Fruit fly (Drosophila melanogaster): ENCODE data around the gene Cht11.

The Cht11 gene

dm6 chrX:6859756-6860412, 10.6 kb upstream of the Cht11 start (continued):
- peak; percentile 41 for TF ChIP-seq Hmr (GFP tag; optimal IDR thresholded peaks at IDR 0.05)
- TF ChIP-seq zf30C (GFP tag; optimal IDR thresholded peaks at IDR 0.05): no peak
- peak; percentile 61 for TF ChIP-seq CG12219 (GFP tag; optimal IDR thresholded peaks at IDR 0.05)
- TF ChIP-seq CG12391 (tag; optimal IDR thresholded peaks at IDR 0.05): peak; percentile 53
- TF ChIP-seq Elba2 (GFP tag; optimal IDR thresholded peaks at IDR 0.05): no peak
- TF ChIP-seq ase (GFP tag; IDR thresholded peaks at IDR 0.05): peak; percentile 58
- TF ChIP-seq NFAT (GFP tag; IDR thresholded peaks at IDR 0.05): peak; percentile 64; the same call in 1 of the 2 replicates
- no peak for TF ChIP-seq ash1 (GFP tag; optimal IDR thresholded peaks at IDR 0.05)
- TF ChIP-seq CG5953 (GFP tag; IDR thresholded peaks at IDR 0.05): no peak
- TF ChIP-seq CG13123 (GFP tag; optimal IDR thresholded peaks at IDR 0.05): no peak
- no peak for TF ChIP-seq kah (GFP tag; optimal IDR thresholded peaks at IDR 0.05)
- TF ChIP-seq CG15073 (GFP tag; optimal IDR thresholded peaks at IDR 0.05): no peak
- no peak for TF ChIP-seq bab2 (GFP tag; optimal IDR thresholded peaks at IDR 0.05)
- peak; percentile 76 for TF ChIP-seq CG14710 (tag; optimal IDR thresholded peaks at IDR 0.05)
- peak; percentile 12 for TF ChIP-seq sqz (GFP tag; optimal IDR thresholded peaks at IDR 0.05)
- TF ChIP-seq hbn (GFP tag; IDR thresholded peaks at IDR 0.05; ENCODE audit: partially characterized antibody): no peak
- peak; percentile 100 for TF ChIP-seq CG10274 (GFP tag; optimal IDR thresholded peaks at IDR 0.05)
- peak; percentile 82 for TF ChIP-seq Asciz (GFP tag; optimal IDR thresholded peaks at IDR 0.05)
- TF ChIP-seq cato (GFP tag; optimal IDR thresholded peaks at IDR 0.05; ENCODE audit: borderline replicate concordance): peak; percentile 62
- TF ChIP-seq Oli (tag; optimal IDR thresholded peaks at IDR 0.05): peak; percentile 74
- peak; percentile 78 for TF ChIP-seq CG6689 (GFP tag; IDR thresholded peaks at IDR 0.05)
- TF ChIP-seq hkb (optimal IDR thresholded peaks at IDR 0.05): no peak
- peak; percentile 65; the same call in 1 of the 2 replicates for TF ChIP-seq hkb (GFP tag; IDR thresholded peaks at IDR 0.05)
- no peak; the same call in 1 of the 2 replicates for TF ChIP-seq chm (GFP tag; IDR thresholded peaks at IDR 0.05)
- TF ChIP-seq hth (optimal IDR thresholded peaks at IDR 0.05): no peak
- TF ChIP-seq otp (GFP tag; IDR thresholded peaks at IDR 0.05): no peak
- TF ChIP-seq lbe (GFP tag; optimal IDR thresholded peaks at IDR 0.05): peak; percentile 25
- TF ChIP-seq Xbp1 (GFP tag; optimal IDR thresholded peaks at IDR 0.05): no peak
- no peak for TF ChIP-seq E2f2 (GFP tag; IDR thresholded peaks at IDR 0.05)
- peak; percentile 44 for TF ChIP-seq nom (GFP tag; optimal IDR thresholded peaks at IDR 0.05)
- 0 out of 2 replicates have a peak, but pooled peaks have one; percentile 44 for TF ChIP-seq CG14667 (GFP tag; IDR thresholded peaks at IDR 0.05)
- peak; percentile 84 for TF ChIP-seq pnt (GFP tag; optimal IDR thresholded peaks at IDR 0.05)
- TF ChIP-seq ci (GFP tag; IDR thresholded peaks at IDR 0.05): peak; percentile 31; the same call in 1 of the 3 replicates
- TF ChIP-seq mirr (GFP tag; optimal IDR thresholded peaks at IDR 0.05): no peak
- TF ChIP-seq gem (tag; optimal IDR thresholded peaks at IDR 0.05): peak; percentile 72
- TF ChIP-seq CG10209 (GFP tag; optimal IDR thresholded peaks at IDR 0.05): peak; percentile 85
- TF ChIP-seq Lpt (GFP tag; optimal IDR thresholded peaks at IDR 0.05): no peak
- TF ChIP-seq maf-S (GFP tag; optimal IDR thresholded peaks at IDR 0.05): no peak
- TF ChIP-seq CG43689 (GFP tag; IDR thresholded peaks at IDR 0.05): no peak
- no peak for TF ChIP-seq CG10366 (GFP tag; IDR thresholded peaks at IDR 0.05)
- TF ChIP-seq esg (GFP tag; conservative IDR thresholded peaks at IDR 0.05): peak; percentile 21; the same call in 1 of the 2 replicates
- TF ChIP-seq CG2129 (GFP tag; IDR thresholded peaks at IDR 0.05; ENCODE audit: partially characterized antibody): no peak
- TF ChIP-seq CG8359 (GFP tag; optimal IDR thresholded peaks at IDR 0.05; ENCODE audit: borderline replicate concordance): peak; percentile 59
- peak; percentile 67; the same call in 1 of the 2 replicates for TF ChIP-seq vvl (GFP tag; IDR thresholded peaks at IDR 0.05)
- no peak for TF ChIP-seq z (GFP tag; IDR thresholded peaks at IDR 0.05)
- peak; percentile 88 for TF ChIP-seq Rfx (GFP tag; IDR thresholded peaks at IDR 0.05)
- TF ChIP-seq CG10979 (tag; optimal IDR thresholded peaks at IDR 0.05): peak; percentile 86
- peak; percentile 64 for TF ChIP-seq CoRest (tag; optimal IDR thresholded peaks at IDR 0.05)
- no peak for TF ChIP-seq Sin3A (optimal IDR thresholded peaks at IDR 0.05)
- peak; percentile 43 for TF ChIP-seq cg (GFP tag; optimal IDR thresholded peaks at IDR 0.05)
